Fruit fly (Drosophila melanogaster) S2 (cell line): ENCODE measurements around the gene CG6790.
A peak's percentile ranks its signal among the peaks of the same experiment; 100 is the strongest.

Experiments
- CG8478 ChIP-seq: fragments of >200 bp; optimal IDR thresholded peaks from 2 replicates; lab custom pipeline; 2018
- CTCF ChIP-seq, 2 experiments: fragments of >200 bp; optimal IDR thresholded peaks; 2 replicates each; lab custom pipeline; 2018

The CG6790 gene

dm6 chr3R:11606679-11607078, 28.1 kb upstream of the CG6790 start:
- TF ChIP-seq CG8478 (lab: Kevin White, UChicago) (no peak), CTCF (optimal IDR thresholded peaks at IDR 0.05; lab: Kevin White, UChicago) (no peak)

- TF ChIP-seq CTCF (optimal IDR thresholded peaks at IDR 0.05; lab: Kevin White, UChicago), result no peak
- no peak for TF ChIP-seq CG8478 (lab: Kevin White, UChicago)
Observed at dm6 chr3R:11604654-11605436, 26.3 kb upstream of the CG6790 start.

dm6 chr3R:11603136-11603535, 24.6 kb upstream of the CG6790 start:
- no peak for TF ChIP-seq CG8478 (lab: Kevin White, UChicago)
- TF ChIP-seq CTCF (optimal IDR thresholded peaks at IDR 0.05; lab: Kevin White, UChicago), result no peak

- TF ChIP-seq CG8478 (lab: Kevin White, UChicago) (no peak), CTCF (optimal IDR thresholded peaks at IDR 0.05; lab: Kevin White, UChicago) (no peak)
Observed at dm6 chr3R:11595523-11595922, 17.0 kb upstream of the CG6790 start.

dm6 chr3R:11589764-11590358, 11.3 kb upstream of the CG6790 start, which contains the start of gene CG6791:
Gene CG6791, minus strand, starts transcription at chr3R:11590146.
- peak; percentile 54 to 61 for TF ChIP-seq CTCF (optimal IDR thresholded peaks at IDR 0.05; lab: Kevin White, UChicago)
- TF ChIP-seq CG8478 (lab: Kevin White, UChicago), result no peak

dm6 chr3R:11582253-11582589, 3.7 kb upstream of the CG6790 start:
- TF ChIP-seq CTCF (optimal IDR thresholded peaks at IDR 0.05; lab: Kevin White, UChicago) (no peak), CG8478 (lab: Kevin White, UChicago) (no peak)

dm6 chr3R:11581340-11582252, 3.1 kb upstream of the CG6790 start, which contains the start of gene wkd:
Gene wkd, plus strand, starts transcription at chr3R:11581576.
- peak; percentile 4 to 47 for TF ChIP-seq CTCF (optimal IDR thresholded peaks at IDR 0.05; lab: Kevin White, UChicago)
- no peak for TF ChIP-seq CG8478 (lab: Kevin White, UChicago)

- no peak for TF ChIP-seq CG8478 (lab: Kevin White, UChicago)
- no peak for TF ChIP-seq CTCF (optimal IDR thresholded peaks at IDR 0.05; lab: Kevin White, UChicago)
Observed at dm6 chr3R:11571408-11571807, 7.1 kb downstream of the CG6790 start.

dm6 chr3R:11569993-11570392, 8.6 kb downstream of the CG6790 start:
- TF ChIP-seq CTCF (optimal IDR thresholded peaks at IDR 0.05; lab: Kevin White, UChicago), result no peak

dm6 chr3R:11568873-11569450, 9.6 kb downstream of the CG6790 start, which contains the start of gene Mrp4:
Gene Mrp4, plus strand, starts transcription at chr3R:11569250.
- TF ChIP-seq CTCF (optimal IDR thresholded peaks at IDR 0.05; lab: Kevin White, UChicago), result no peak
- TF ChIP-seq CG8478 (lab: Kevin White, UChicago), result no peak

dm6 chr3R:11566769-11567570, 11.6 kb downstream of the CG6790 start, which contains the start of the genes fabp and sea:
Gene fabp, minus strand, starts transcription at chr3R:11567054.
Gene sea, minus strand, starts transcription at chr3R:11567054.
- no peak for TF ChIP-seq CTCF (optimal IDR thresholded peaks at IDR 0.05; lab: Kevin White, UChicago)

dm6 chr3R:11564792-11565402, 13.6 kb downstream of the CG6790 start:
- TF ChIP-seq CG8478 (lab: Kevin White, UChicago) (no peak), CTCF (optimal IDR thresholded peaks at IDR 0.05; lab: Kevin White, UChicago) (no peak)

dm6 chr3R:11563147-11563546, 15.4 kb downstream of the CG6790 start:
- no peak for TF ChIP-seq CG8478 (lab: Kevin White, UChicago)
- no peak for TF ChIP-seq CTCF (optimal IDR thresholded peaks at IDR 0.05; lab: Kevin White, UChicago)
